Worm (Caenorhabditis elegans): Measurements from ENCODE around the gene cpt-6.

Gene cpt-6

ce11 chrV:6464765-6465164, 29.0 kb downstream of the cpt-6 start, which contains the start of gene unc-83:
TSS of gene unc-83 (plus strand) at chrV:6465065.
- TF ChIP-seq C04F5.9 (tag; optimal IDR thresholded peaks at IDR 0.05) (no peak), lsy-2 (tag; optimal IDR thresholded peaks at IDR 0.05) (no peak), nhr-237 (tag; optimal IDR thresholded peaks at IDR 0.05) (no peak), tlp-1 (tag; optimal IDR thresholded peaks at IDR 0.05) (no peak), dpl-1 (GFP tag; optimal IDR thresholded peaks at IDR 0.05) (no peak)

- peak; percentile 13 for TF ChIP-seq blmp-1 (tag; optimal IDR thresholded peaks at IDR 0.05)
- TF ChIP-seq nhr-28 (tag; optimal IDR thresholded peaks at IDR 0.05) = no peak
Measured at ce11 chrV:6464238-6464637, 29.5 kb downstream of the cpt-6 start.

- TF ChIP-seq snu-23 (GFP tag; optimal IDR thresholded peaks at IDR 0.05) (peak; percentile 18), lin-39 (tag; optimal IDR thresholded peaks at IDR 0.05) (no peak), lin-14 (GFP tag; optimal IDR thresholded peaks at IDR 0.05) (peak; percentile 33), nhr-20 (tag; optimal IDR thresholded peaks at IDR 0.05) (peak; percentile 14), ceh-63 (GFP tag; optimal IDR thresholded peaks at IDR 0.05) (no peak), elt-2 (tag; optimal IDR thresholded peaks at IDR 0.05) (peak; percentile 24), C16A3.4 (tag; optimal IDR thresholded peaks at IDR 0.05) (no peak), snpc-4 (tag; optimal IDR thresholded peaks at IDR 0.05) (no peak), blmp-1 (tag; optimal IDR thresholded peaks at IDR 0.05) (peak; percentile 12), unc-62 (GFP tag; optimal IDR thresholded peaks at IDR 0.05) (no peak), ceh-82 (tag; optimal IDR thresholded peaks at IDR 0.05) (no peak), mef-2 (tag; optimal IDR thresholded peaks at IDR 0.05) (no peak), hlh-4 (tag; optimal IDR thresholded peaks at IDR 0.05) (no peak), rnt-1 (tag; optimal IDR thresholded peaks at IDR 0.05) (no peak), fkh-8 (tag; optimal IDR thresholded peaks at IDR 0.05) (no peak), nhr-28 (tag; optimal IDR thresholded peaks at IDR 0.05) (no peak), ets-5 (GFP tag; IDR thresholded peaks at IDR 0.05) (no peak), mdl-1 (tag; optimal IDR thresholded peaks at IDR 0.05) (no peak), nhr-85 (tag) (peak; percentile 87), vab-15 (tag; optimal IDR thresholded peaks at IDR 0.05) (peak; percentile 13), xbp-1 (tag; optimal IDR thresholded peaks at IDR 0.05) (no peak), elt-3 (tag; optimal IDR thresholded peaks at IDR 0.05) (peak in 1 of 6 experiments; percentile 47), hpl-2 (GFP tag; optimal IDR thresholded peaks at IDR 0.05) (no peak), lsy-2 (tag; optimal IDR thresholded peaks at IDR 0.05) (peak in 1 of 2 experiments; percentile 15), nhr-11 (tag; optimal IDR thresholded peaks at IDR 0.05) (no peak), lin-35 (GFP tag; optimal IDR thresholded peaks at IDR 0.05) (peak in 1 of 2 experiments; percentile 64)
Measured at ce11 chrV:6462606-6463005, 31.1 kb downstream of the cpt-6 start.

- TF ChIP-seq jun-1 (tag; optimal IDR thresholded peaks at IDR 0.05) (no peak), nhr-85 (tag) (peak; percentile 5), zag-1 (tag; optimal IDR thresholded peaks at IDR 0.05) (no peak), ceh-63 (GFP tag; optimal IDR thresholded peaks at IDR 0.05) (peak; percentile 16)
Measured at ce11 chrV:6461250-6461649, 32.5 kb downstream of the cpt-6 start.

ce11 chrV:6458302-6458998, 35.3 kb downstream of the cpt-6 start:
- TF ChIP-seq nhr-28 (tag; optimal IDR thresholded peaks at IDR 0.05) (no peak), sox-4 (tag; optimal IDR thresholded peaks at IDR 0.05) (no peak), elt-3 (tag; optimal IDR thresholded peaks at IDR 0.05) (peak in 1 of 6 experiments; percentile 43), blmp-1 (tag; optimal IDR thresholded peaks at IDR 0.05) (peak; percentile 57), ceh-82 (tag; optimal IDR thresholded peaks at IDR 0.05) (no peak), grh-1 (GFP tag; IDR thresholded peaks at IDR 0.05) (no peak), ztf-11 (tag; optimal IDR thresholded peaks at IDR 0.05) (peak in 1 of 2 experiments; percentile 3), nhr-84 (tag; optimal IDR thresholded peaks at IDR 0.05) (no peak), lin-39 (tag; optimal IDR thresholded peaks at IDR 0.05) (no peak), efl-1 (optimal IDR thresholded peaks at IDR 0.05) (no peak), efl-1 (GFP tag; optimal IDR thresholded peaks at IDR 0.05 in 1 of 2) (peak in 1 of 2 experiments; percentile 62), nhr-20 (tag; optimal IDR thresholded peaks at IDR 0.05) (no peak), elt-2 (tag; optimal IDR thresholded peaks at IDR 0.05) (no peak), vab-15 (tag; optimal IDR thresholded peaks at IDR 0.05) (no peak), dpl-1 (GFP tag; optimal IDR thresholded peaks at IDR 0.05) (peak in 1 of 3 experiments; percentile 1), hlh-4 (tag; optimal IDR thresholded peaks at IDR 0.05) (no peak), zag-1 (tag; optimal IDR thresholded peaks at IDR 0.05) (no peak), mab-9 (GFP tag; IDR thresholded peaks at IDR 0.05) (no peak), dsc-1 (tag; optimal IDR thresholded peaks at IDR 0.05) (no peak), sptf-1 (tag; optimal IDR thresholded peaks at IDR 0.05) (no peak), egl-13 (tag; optimal IDR thresholded peaks at IDR 0.05) (no peak), unc-98 (GFP tag; IDR thresholded peaks at IDR 0.05) (no peak), nhr-12 (tag; optimal IDR thresholded peaks at IDR 0.05) (no peak), lin-14 (GFP tag; optimal IDR thresholded peaks at IDR 0.05) (peak; percentile 50)

Data from whole organism, L1 larva.